Worm (Caenorhabditis elegans) whole organism, late embryonic: ENCODE results near the gene T21D12.7.

Experiments used
- C08G9.2 ChIP-seq: sonication (generic microtip); optimal IDR thresholded peaks from 2 replicates; lab custom pipeline; 2016; ENCODE audit warnings: mild to moderate bottlenecking, missing genetic modification characterization, moderate library complexity, missing compliant biosample characterization
- C38D4.7 ChIP-seq: fragments of 200-800 bp; sonication (Bioruptor generic); optimal IDR thresholded peaks from 2 replicates; lab custom pipeline; 2018; ENCODE audit warnings: mild to moderate bottlenecking, missing genetic modification characterization, moderate library complexity, missing compliant biosample characterization
- K02D7.2 ChIP-seq: sonication (generic microtip); optimal IDR thresholded peaks from 2 replicates; lab custom pipeline; 2017; ENCODE audit warnings: mild to moderate bottlenecking, missing genetic modification characterization, missing compliant biosample characterization
- K09A11.1 ChIP-seq: sonication (generic microtip); optimal IDR thresholded peaks from 2 replicates; lab custom pipeline; 2017; ENCODE audit warnings: antibody characterized with exemption, mild to moderate bottlenecking, missing genetic modification characterization, missing compliant biosample characterization; ENCODE audit not compliant: insufficient read depth
- Y22D7AL.16 ChIP-seq: sonication (generic microtip); optimal IDR thresholded peaks from 2 replicates; lab custom pipeline; 2016; ENCODE audit warnings: missing genetic modification characterization, missing compliant biosample characterization
- ahr-1 ChIP-seq: sonication (generic microtip); optimal IDR thresholded peaks from 2 replicates; lab custom pipeline; 2016; ENCODE audit warnings: missing genetic modification characterization, missing compliant biosample characterization
- ceh-18 ChIP-seq: sonication (generic microtip); optimal IDR thresholded peaks from 2 replicates; lab custom pipeline; 2016; ENCODE audit warnings: missing genetic modification characterization, missing compliant biosample characterization
- ceh-19 ChIP-seq: fragments of 200-800 bp; sonication (Bioruptor generic); optimal IDR thresholded peaks from 2 replicates; lab custom pipeline; 2018; ENCODE audit warnings: mild to moderate bottlenecking, missing genetic modification characterization, missing compliant biosample characterization
- ceh-2 ChIP-seq: sonication (generic microtip); optimal IDR thresholded peaks from 2 replicates; lab custom pipeline; 2016; ENCODE audit warnings: missing genotype, missing genetic modification characterization, missing compliant biosample characterization
- ceh-22 ChIP-seq: sonication (generic microtip); optimal IDR thresholded peaks from 2 replicates; lab custom pipeline; 2017; ENCODE audit warnings: missing biosample characterization, missing genetic modification characterization
- ceh-31 ChIP-seq: sonication (generic microtip); optimal IDR thresholded peaks from 2 replicates; lab custom pipeline; 2016; ENCODE audit warnings: missing genetic modification characterization, missing compliant biosample characterization
- ceh-34 ChIP-seq: sonication (generic microtip); optimal IDR thresholded peaks from 2 replicates; lab custom pipeline; 2016; ENCODE audit warnings: mild to moderate bottlenecking, missing genetic modification characterization, missing compliant biosample characterization
- ceh-48 ChIP-seq: sonication (generic microtip); optimal IDR thresholded peaks from 2 replicates; lab custom pipeline; 2016; ENCODE audit warnings: missing genetic modification characterization, inconsistent platforms, missing compliant biosample characterization
- ceh-6 ChIP-seq: fragments of 200-800 bp; sonication (Bioruptor generic); optimal IDR thresholded peaks from 2 replicates; lab custom pipeline; 2018; ENCODE audit warnings: mild to moderate bottlenecking, missing genetic modification characterization, missing compliant biosample characterization
- ceh-9 ChIP-seq: sonication (generic microtip); optimal IDR thresholded peaks from 2 replicates; lab custom pipeline; 2016; ENCODE audit warnings: mild to moderate bottlenecking, missing genetic modification characterization, inconsistent platforms, missing compliant biosample characterization
- che-1 ChIP-seq: sonication (generic microtip); optimal IDR thresholded peaks from 2 replicates; lab custom pipeline; 2016; ENCODE audit warnings: mild to moderate bottlenecking, missing genetic modification characterization, missing compliant biosample characterization
- dmd-4 ChIP-seq: sonication (generic microtip); optimal IDR thresholded peaks from 2 replicates; lab custom pipeline; 2016; ENCODE audit warnings: borderline replicate concordance, missing genetic modification characterization, missing compliant biosample characterization
- dve-1 ChIP-seq: sonication (generic microtip); optimal IDR thresholded peaks from 2 replicates; lab custom pipeline; 2017; ENCODE audit warnings: antibody characterized with exemption, mild to moderate bottlenecking, missing genetic modification characterization, missing compliant biosample characterization
- eyg-1 ChIP-seq: sonication (generic microtip); optimal IDR thresholded peaks from 2 replicates; lab custom pipeline; 2016; ENCODE audit warnings: missing genotype, missing genetic modification characterization, missing compliant biosample characterization
- fax-1 ChIP-seq: sonication (generic microtip); optimal IDR thresholded peaks from 2 replicates; lab custom pipeline; 2016; ENCODE audit warnings: missing genotype, missing genetic modification characterization, missing compliant biosample characterization
- fkh-10 ChIP-seq: fragments of 150-350 bp; optimal IDR thresholded peaks from 2 replicates; lab custom pipeline; 2014; ENCODE audit warnings: missing biosample characterization, missing genetic modification reagents, missing genetic modification characterization
- fkh-6 ChIP-seq: sonication (generic microtip); optimal IDR thresholded peaks from 2 replicates; lab custom pipeline; 2016; ENCODE audit warnings: missing genetic modification characterization, missing compliant biosample characterization
- gmeb-2 ChIP-seq: sonication (generic microtip); optimal IDR thresholded peaks from 2 replicates; lab custom pipeline; 2016; ENCODE audit warnings: missing genetic modification characterization, inconsistent platforms, missing compliant biosample characterization
- hlh-6 ChIP-seq: sonication (generic microtip); optimal IDR thresholded peaks from 2 replicates; lab custom pipeline; 2016; ENCODE audit warnings: missing genotype, missing genetic modification characterization, missing compliant biosample characterization
- hlh-8 ChIP-seq: sonication (generic microtip); optimal IDR thresholded peaks from 2 replicates; lab custom pipeline; 2016; ENCODE audit warnings: missing genotype, missing genetic modification characterization, missing compliant biosample characterization
- lim-6 ChIP-seq: sonication (generic microtip); optimal IDR thresholded peaks from 2 replicates; lab custom pipeline; 2016; ENCODE audit warnings: missing genetic modification characterization, missing compliant biosample characterization
- mec-3 ChIP-seq: sonication (generic microtip); optimal IDR thresholded peaks from 2 replicates; lab custom pipeline; 2016; ENCODE audit warnings: borderline replicate concordance, missing genetic modification characterization, missing compliant biosample characterization
- nfya-1 ChIP-seq: sonication (generic microtip); optimal IDR thresholded peaks from 2 replicates; lab custom pipeline; 2017; ENCODE audit warnings: missing genetic modification characterization, mild to moderate bottlenecking, missing compliant biosample characterization, antibody characterized with exemption, moderate library complexity
- nhr-11 ChIP-seq: fragments of 150-350 bp; optimal IDR thresholded peaks from 2 replicates; lab custom pipeline; 2014; ENCODE audit warnings: missing biosample characterization, missing genetic modification characterization
- npax-4 ChIP-seq: sonication (generic microtip); optimal IDR thresholded peaks from 2 replicates; lab custom pipeline; 2016; ENCODE audit warnings: missing genetic modification characterization, missing compliant biosample characterization
- pag-3 ChIP-seq: sonication (generic microtip); optimal IDR thresholded peaks from 2 replicates; lab custom pipeline; 2016; ENCODE audit warnings: missing compliant biosample characterization, missing genetic modification characterization, borderline replicate concordance
- pha-2 ChIP-seq: sonication (generic microtip); optimal IDR thresholded peaks from 2 replicates; lab custom pipeline; 2017; ENCODE audit warnings: mild to moderate bottlenecking, missing genetic modification characterization, missing compliant biosample characterization
- pha-4 ChIP-seq: fragments of 150-350 bp; optimal IDR thresholded peaks from 2 replicates; lab custom pipeline; 2018; ENCODE audit warnings: missing biosample characterization, missing genetic modification reagents, missing genetic modification characterization
- pqm-1 ChIP-seq: sonication (generic microtip); optimal IDR thresholded peaks from 2 replicates; lab custom pipeline; 2016; ENCODE audit warnings: missing genetic modification characterization, missing compliant biosample characterization
- pros-1 ChIP-seq: fragments of 150-350 bp; optimal IDR thresholded peaks from 2 replicates; lab custom pipeline; 2014; ENCODE audit warnings: missing biosample characterization, missing genetic modification reagents, missing genetic modification characterization
- ref-2 ChIP-seq: sonication (generic microtip); optimal IDR thresholded peaks from 2 replicates; lab custom pipeline; 2016; ENCODE audit warnings: missing genetic modification characterization, missing compliant biosample characterization
- rnt-1 ChIP-seq: sonication (generic microtip); optimal IDR thresholded peaks from 2 replicates; lab custom pipeline; 2016; ENCODE audit warnings: missing genetic modification characterization, missing compliant biosample characterization
- sdc-2 ChIP-seq: sonication (generic microtip); optimal IDR thresholded peaks from 2 replicates; lab custom pipeline; 2016; ENCODE audit warnings: missing genotype, missing genetic modification characterization, missing compliant biosample characterization
- sox-2 ChIP-seq: fragments of 200-800 bp; sonication (Bioruptor generic); IDR thresholded peaks from 2 replicates; pipeline ENCODE4 v1.3.6; 2022; ENCODE audit warnings: missing genetic modification reagents, missing genetic modification characterization, missing compliant biosample characterization
- sox-4 ChIP-seq: sonication (generic microtip); optimal IDR thresholded peaks from 2 replicates; lab custom pipeline; 2017; ENCODE audit warnings: mild to moderate bottlenecking, missing genetic modification characterization, inconsistent platforms, missing compliant biosample characterization
- tbx-2 ChIP-seq: sonication (generic microtip); optimal IDR thresholded peaks from 2 replicates; lab custom pipeline; 2016; ENCODE audit warnings: missing genetic modification characterization, missing compliant biosample characterization
- tbx-7 ChIP-seq: sonication (generic microtip); optimal IDR thresholded peaks from 2 replicates; lab custom pipeline; 2016; ENCODE audit warnings: missing genotype, missing genetic modification characterization, missing compliant biosample characterization
- unc-42 ChIP-seq: sonication (generic microtip); optimal IDR thresholded peaks from 2 replicates; lab custom pipeline; 2016; ENCODE audit warnings: missing genotype, missing genetic modification characterization, missing compliant biosample characterization
- unc-55 ChIP-seq: sonication (generic microtip); optimal IDR thresholded peaks from 2 replicates; lab custom pipeline; 2017; ENCODE audit warnings: missing biosample characterization, missing genetic modification reagents, missing genetic modification characterization
- unc-86 ChIP-seq: sonication (generic microtip); optimal IDR thresholded peaks from 2 replicates; lab custom pipeline; 2016; ENCODE audit warnings: missing genetic modification characterization, missing compliant biosample characterization
- zip-5 ChIP-seq: sonication (generic microtip); optimal IDR thresholded peaks from 2 replicates; lab custom pipeline; 2016; ENCODE audit warnings: missing genetic modification characterization, missing compliant biosample characterization

Gene T21D12.7

DNA sequence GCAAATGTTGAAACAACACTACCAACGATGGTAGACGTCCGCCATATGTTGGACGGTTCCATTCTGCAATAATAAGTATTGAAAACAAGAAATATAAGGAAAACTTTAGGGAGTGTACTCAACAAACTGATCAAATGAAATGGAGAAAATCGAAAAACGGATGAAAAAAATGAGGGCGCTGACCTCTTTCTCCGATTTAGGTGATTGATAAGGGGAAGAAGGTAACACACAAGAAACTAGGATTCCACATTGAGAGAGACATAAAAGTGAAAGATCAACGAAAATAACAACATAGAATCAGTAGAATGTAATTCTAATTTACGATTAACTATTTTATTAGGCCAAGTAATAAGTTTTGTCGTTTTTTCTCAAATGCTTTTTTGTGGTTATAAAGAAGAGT is 32.1 kb downstream of the T21D12.7 start, which contains the start of gene dpy-9:
Gene dpy-9, minus strand, starts transcription at position 63 of the 400 bp plus-strand sequence.
- TF ChIP-seq unc-55 (GFP tag; lab: Kevin White, UChicago), result no peak
- TF ChIP-seq Y22D7AL.16 (tag; lab: Kevin White, UChicago), result no peak
- no peak for TF ChIP-seq sox-4 (tag; lab: Kevin White, UChicago)
- no peak for TF ChIP-seq C08G9.2 (tag; lab: Kevin White, UChicago)
- no peak for TF ChIP-seq ceh-6 (GFP tag; lab: Kevin White, UChicago)
- TF ChIP-seq ceh-18, result no peak
- no peak for TF ChIP-seq ceh-31 (tag; lab: Kevin White, UChicago)
- TF ChIP-seq sox-2 (GFP tag; lab: Robert Waterston, UW), result no peak
- TF ChIP-seq fkh-10, result no peak
- TF ChIP-seq ceh-9 (tag; lab: Kevin White, UChicago), result no peak
- no peak for TF ChIP-seq ceh-48 (tag; lab: Kevin White, UChicago)
- TF ChIP-seq rnt-1 (tag; lab: Kevin White, UChicago), result no peak

DNA sequence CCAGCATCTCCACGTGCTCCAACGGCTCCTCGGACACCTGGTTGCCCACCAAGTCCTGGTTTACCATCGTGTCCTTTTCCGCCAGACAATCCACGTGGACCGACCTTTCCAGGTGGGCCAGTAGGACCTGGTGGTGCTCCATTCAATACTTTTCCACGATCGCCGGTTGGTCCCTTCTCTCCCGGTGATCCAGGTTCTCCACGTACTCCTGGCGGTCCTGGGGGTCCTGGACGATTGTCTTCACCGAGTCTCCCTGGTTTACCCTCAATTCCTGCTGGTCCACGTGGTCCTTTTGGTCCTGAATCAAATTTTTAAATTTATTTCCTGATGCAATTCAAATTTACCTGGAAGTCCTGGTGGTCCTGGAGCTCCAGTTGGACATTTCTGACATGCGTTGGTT is 32.9 kb downstream of the T21D12.7 start:
- TF ChIP-seq ceh-19 (GFP tag; lab: Kevin White, UChicago) (no peak), ceh-22 (tag; lab: Kevin White, UChicago) (no peak), mec-3 (no peak), ahr-1 (tag; lab: Kevin White, UChicago) (no peak), lim-6 (tag; lab: Kevin White, UChicago) (no peak), pha-4 (no peak), K02D7.2 (tag; lab: Kevin White, UChicago) (no peak), pros-1 (tag; lab: Kevin White, UChicago) (no peak), pag-3 (tag; lab: Kevin White, UChicago) (no peak), ceh-2 (tag; lab: Kevin White, UChicago) (no peak), pha-2 (tag; lab: Kevin White, UChicago) (no peak), fax-1 (tag; lab: Kevin White, UChicago) (no peak), ref-2 (tag; lab: Kevin White, UChicago) (no peak)

DNA sequence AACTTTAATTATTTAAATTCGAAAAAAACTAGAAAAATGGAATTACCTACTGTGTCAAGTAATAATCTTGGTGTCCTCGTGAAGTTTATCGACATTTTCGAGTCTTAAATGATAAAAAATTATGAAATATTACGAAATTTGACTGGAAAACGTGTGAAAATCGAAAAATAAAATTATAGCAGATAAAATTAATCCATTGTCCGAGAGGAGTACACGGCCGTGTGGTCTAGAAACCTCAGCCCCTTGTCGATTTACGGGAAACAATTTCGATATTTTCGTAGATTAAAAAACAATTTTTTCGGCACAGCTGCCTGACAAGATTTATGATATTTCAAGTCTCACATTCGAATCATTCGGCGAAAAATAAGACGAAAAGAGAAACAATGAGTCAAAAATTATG is 34.2 kb downstream of the T21D12.7 start, which contains the start of gene R02D3.8:
Gene R02D3.8, minus strand, starts transcription at position 109 of the 400 bp plus-strand sequence.
- TF ChIP-seq ceh-31 (tag; lab: Kevin White, UChicago) (peak; percentile 41), ceh-18 (no peak), tbx-2 (peak; percentile 27), C08G9.2 (tag; lab: Kevin White, UChicago) (peak; percentile 12), ahr-1 (tag; lab: Kevin White, UChicago) (no peak)

DNA sequence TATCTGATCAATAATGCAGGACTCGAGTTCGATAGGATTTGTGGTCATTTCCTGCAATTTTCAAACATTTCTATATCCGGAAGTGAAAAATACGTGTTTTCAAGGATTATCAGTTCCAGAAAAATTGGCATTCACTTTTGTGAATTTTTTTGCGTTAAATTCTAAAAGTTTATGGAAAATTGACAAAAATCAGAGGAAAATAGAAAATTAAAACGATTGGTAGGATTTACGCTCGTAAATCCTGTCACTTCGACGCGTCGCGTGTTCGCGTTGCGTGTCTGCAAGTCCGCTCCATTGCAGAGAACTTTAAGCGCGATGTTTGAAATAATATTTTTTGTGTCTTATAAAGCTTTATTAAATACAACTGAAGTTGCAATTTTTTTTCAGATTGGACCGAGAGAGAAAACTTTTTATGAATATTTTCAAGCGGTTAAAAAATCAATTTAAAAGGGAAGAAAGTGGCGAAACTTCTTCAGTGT is 35.8 kb downstream of the T21D12.7 start, which contains the start of gene rcat-1:
Gene rcat-1, minus strand, starts transcription at position 51 of the 479 bp plus-strand sequence.
- TF ChIP-seq C38D4.7 (GFP tag; lab: Kevin White, UChicago) (no peak), dve-1 (tag; lab: Kevin White, UChicago) (peak; percentile 77), lim-6 (tag; lab: Kevin White, UChicago) (no peak), fkh-10 (no peak), npax-4 (no peak), gmeb-2 (tag; lab: Kevin White, UChicago) (no peak), mec-3 (no peak), tbx-7 (tag; lab: Kevin White, UChicago) (no peak), nfya-1 (tag; lab: Kevin White, UChicago) (peak; percentile 74), ceh-34 (peak; percentile 48), ref-2 (tag; lab: Kevin White, UChicago) (no peak), ceh-2 (tag; lab: Kevin White, UChicago) (no peak), nhr-11 (tag; lab: Kevin White, UChicago) (no peak), pqm-1 (tag; lab: Kevin White, UChicago) (no peak), unc-86 (tag; lab: Kevin White, UChicago) (no peak), ceh-48 (tag; lab: Kevin White, UChicago) (no peak), K09A11.1 (tag; lab: Kevin White, UChicago) (no peak), hlh-8 (tag; lab: Kevin White, UChicago) (no peak), fkh-6 (tag; lab: Kevin White, UChicago) (no peak), sdc-2 (tag; lab: Kevin White, UChicago) (no peak), unc-42 (tag; lab: Kevin White, UChicago) (peak; percentile 67), ceh-19 (GFP tag; lab: Kevin White, UChicago) (no peak), che-1 (tag; lab: Kevin White, UChicago) (no peak), ceh-22 (tag; lab: Kevin White, UChicago) (no peak), hlh-6 (tag; lab: Kevin White, UChicago) (no peak), dmd-4 (tag; lab: Kevin White, UChicago) (no peak), zip-5 (tag; lab: Kevin White, UChicago) (no peak), eyg-1 (tag; lab: Kevin White, UChicago) (no peak)
